Fruit fly (Drosophila melanogaster) whole organism, wandering third instar larva: ENCODE measurements around the gene CG10283.

Experiments used
- Dfd ChIP-seq: fragments of >200 bp; optimal IDR thresholded peaks from 2 replicates; lab custom pipeline; 2017; ENCODE audit warnings: missing biosample characterization, missing genetic modification characterization
- Hr78 ChIP-seq: fragments of >200 bp; optimal IDR thresholded peaks from 2 replicates; lab custom pipeline; 2017; ENCODE audit warnings: missing biosample characterization, missing genetic modification characterization
- OdsH ChIP-seq: fragments of 200-800 bp; sonication (Bioruptor generic); optimal IDR thresholded peaks from 2 replicates; lab custom pipeline; 2016; ENCODE audit warnings: missing biosample characterization, mild to moderate bottlenecking, missing genetic modification characterization
- dl ChIP-seq, 2 experiments: fragments of 175-275, 200-275 bp in 1 of 2; fragments of 200-275 bp in 1 of 2; sonication (Bioruptor generic); optimal IDR thresholded peaks; lab custom pipeline; 2018; ENCODE audit warnings: mild to moderate bottlenecking in 2 of 2, missing biosample characterization in 2 of 2, missing genetic modification characterization in 2 of 2, moderate library complexity in 2 of 2; ENCODE audit not compliant: partially characterized antibody in 2 of 2, insufficient read depth in 1 of 2
- fru ChIP-seq: fragments of 200-800 bp; sonication (Bioruptor generic); optimal IDR thresholded peaks from 3 replicates; lab custom pipeline; 2016; ENCODE audit warnings: missing biosample characterization, mild to moderate bottlenecking, missing genetic modification characterization

DNA sequence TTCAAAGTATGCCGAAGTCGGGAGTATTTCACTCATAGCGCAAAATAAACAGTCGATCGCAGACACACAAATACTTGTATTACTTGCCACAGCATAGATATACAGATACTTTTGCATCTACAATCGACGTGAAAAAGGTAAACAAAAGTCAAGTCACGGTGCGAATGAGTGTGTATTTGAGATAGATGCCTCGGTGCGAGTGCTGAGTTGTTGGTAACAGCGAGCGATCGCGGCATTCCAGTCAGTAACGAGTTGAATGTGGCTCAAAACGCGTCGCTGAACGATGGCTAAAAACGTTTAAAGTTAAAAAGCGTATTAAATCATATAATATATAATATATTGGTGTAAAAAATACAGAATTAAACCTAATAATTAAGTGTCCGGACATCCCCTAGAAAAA is 898 bp upstream of the CG10283 start, which contains the start of gene grnd:
- peak; percentile 36 for TF ChIP-seq fru (GFP tag; lab: Kevin White, UChicago)
- no peak for TF ChIP-seq dl (GFP tag; optimal IDR thresholded peaks at IDR 0.05; lab: Kevin White, UChicago; ENCODE audit: insufficient read depth in 1 of 2, partially characterized antibody in 2 of 2)
- TF ChIP-seq OdsH (GFP tag; lab: Kevin White, UChicago) = no peak
- no peak for TF ChIP-seq Dfd (GFP tag; lab: Kevin White, UChicago)
- TF ChIP-seq Hr78 (GFP tag; lab: Kevin White, UChicago) = no peak
